Fruit fly (Drosophila melanogaster) whole organism, embryonic: ENCODE measurements around the gene sra.

ENCODE experiments used
- ATbp ChIP-seq: fragments of 200-800 bp; sonication (Bioruptor generic); optimal IDR thresholded peaks from 2 replicates; lab custom pipeline; 2017; ENCODE audit warnings: missing biosample characterization, mild to moderate bottlenecking, missing genetic modification characterization, missing genetic modification reagents
- BtbVII ChIP-seq: fragments of 200-800 bp; sonication (Bioruptor generic); optimal IDR thresholded peaks from 3 replicates; lab custom pipeline; 2017; ENCODE audit warnings: missing biosample characterization, mild to moderate bottlenecking, missing genetic modification characterization
- CG10431 ChIP-seq: fragments of 200-800 bp; sonication (Bioruptor generic); optimal IDR thresholded peaks from 3 replicates; lab custom pipeline; 2018; ENCODE audit warnings: missing biosample characterization, mild to moderate bottlenecking, missing genetic modification characterization
- CG12155 ChIP-seq: fragments of 200-800 bp; sonication (Bioruptor generic); optimal IDR thresholded peaks from 3 replicates; lab custom pipeline; 2016; ENCODE audit warnings: missing biosample characterization, missing genetic modification characterization
- CG1233 ChIP-seq: fragments of 200-800 bp; sonication (Bioruptor generic); optimal IDR thresholded peaks from 4 replicates; lab custom pipeline; 2018; ENCODE audit warnings: missing biosample characterization, mild to moderate bottlenecking, missing genetic modification characterization
- CG12659 ChIP-seq: fragments of 200-800 bp; sonication (Bioruptor generic); optimal IDR thresholded peaks from 3 replicates; lab custom pipeline; 2017; ENCODE audit warnings: mild to moderate bottlenecking, missing biosample characterization, missing genetic modification reagents, missing genetic modification characterization
- CG12744 ChIP-seq: fragments of 200-800 bp; sonication (Bioruptor generic); optimal IDR thresholded peaks from 2 replicates; lab custom pipeline; 2016; ENCODE audit warnings: missing biosample characterization, missing genetic modification characterization
- CG13296 ChIP-seq: fragments of 200-800 bp; sonication (Bioruptor generic); optimal IDR thresholded peaks from 3 replicates; lab custom pipeline; 2018; ENCODE audit warnings: missing biosample characterization, mild to moderate bottlenecking, missing genetic modification characterization
- CG13424 ChIP-seq: fragments of 200-800 bp; sonication (Bioruptor generic); optimal IDR thresholded peaks from 2 replicates; lab custom pipeline; 2019; ENCODE audit warnings: missing biosample characterization, mild to moderate bottlenecking, missing genetic modification characterization, moderate library complexity
- CG15514 ChIP-seq: fragments of 200-800 bp; sonication (Bioruptor generic); optimal IDR thresholded peaks from 3 replicates; lab custom pipeline; 2017; ENCODE audit warnings: missing biosample characterization, missing genetic modification characterization, mild to moderate bottlenecking, moderate library complexity, missing genetic modification reagents
- CG15696 ChIP-seq: fragments of 200-800 bp; sonication (Bioruptor generic); optimal IDR thresholded peaks from 2 replicates; lab custom pipeline; 2019; ENCODE audit warnings: missing biosample characterization, mild to moderate bottlenecking, missing genetic modification characterization, moderate library complexity
- CG16863 ChIP-seq: fragments of 200-800 bp; sonication (Bioruptor generic); optimal IDR thresholded peaks from 3 replicates; lab custom pipeline; 2016; ENCODE audit warnings: missing biosample characterization, missing genetic modification characterization
- CG17385 ChIP-seq: fragments of 200-800 bp; sonication (Bioruptor generic); optimal IDR thresholded peaks from 3 replicates; lab custom pipeline; 2018; ENCODE audit warnings: missing biosample characterization, mild to moderate bottlenecking, missing genetic modification characterization
- CG17912 ChIP-seq: fragments of 200-800 bp; sonication (Bioruptor generic); optimal IDR thresholded peaks from 2 replicates; lab custom pipeline; 2018; ENCODE audit warnings: missing biosample characterization, mild to moderate bottlenecking, missing genetic modification characterization
- CG18599 ChIP-seq: fragments of 200-800 bp; sonication (Bioruptor generic); optimal IDR thresholded peaks from 3 replicates; lab custom pipeline; 2017; ENCODE audit warnings: missing biosample characterization, missing genetic modification characterization, mild to moderate bottlenecking, moderate library complexity, missing genetic modification reagents
- CG31388 ChIP-seq: fragments of 200-800 bp; sonication (Bioruptor generic); optimal IDR thresholded peaks from 2 replicates; lab custom pipeline; 2016; ENCODE audit warnings: missing biosample characterization, missing genetic modification characterization
- CG34422 ChIP-seq: fragments of 200-800 bp; sonication (Bioruptor generic); IDR thresholded peaks from 3 replicates; pipeline ENCODE4 v1.3.6; 2022; ENCODE audit warnings: missing biosample characterization, missing genetic modification characterization
- CG4404 ChIP-seq: fragments of 200-800 bp; sonication (Bioruptor generic); IDR thresholded peaks from 2 replicates; pipeline ENCODE4 v1.3.6; 2022; ENCODE audit warnings: missing biosample characterization, missing genetic modification characterization
- CG4820 ChIP-seq: fragments of 200-800 bp; sonication (Bioruptor generic); optimal IDR thresholded peaks from 3 replicates; lab custom pipeline; 2016; ENCODE audit warnings: missing biosample characterization, missing genetic modification characterization
- CG5180 ChIP-seq: fragments of 200-800 bp; sonication (Bioruptor generic); optimal IDR thresholded peaks from 3 replicates; lab custom pipeline; 2017; ENCODE audit warnings: missing biosample characterization, missing genetic modification characterization, mild to moderate bottlenecking, moderate library complexity, missing genetic modification reagents
- CG6654 ChIP-seq: fragments of 200-800 bp; sonication (Bioruptor generic); optimal IDR thresholded peaks from 2 replicates; lab custom pipeline; 2017; ENCODE audit warnings: missing biosample characterization, mild to moderate bottlenecking, missing genetic modification characterization
- CG6813 ChIP-seq: fragments of 200-800 bp; sonication (Bioruptor generic); optimal IDR thresholded peaks from 2 replicates; lab custom pipeline; 2017; ENCODE audit warnings: missing biosample characterization, missing genetic modification characterization, mild to moderate bottlenecking, moderate library complexity, missing genetic modification reagents
- CG7928 ChIP-seq: fragments of 200-800 bp; sonication (Bioruptor generic); optimal IDR thresholded peaks from 2 replicates; lab custom pipeline; 2017; ENCODE audit warnings: missing biosample characterization, mild to moderate bottlenecking, missing genetic modification characterization
- CG8290 ChIP-seq, 3 experiments: fragments of 200-800 bp; sonication (Bioruptor generic); optimal IDR thresholded peaks; 2 replicates each; lab custom pipeline; 2016 to 2019; ENCODE audit warnings: missing biosample characterization in 3 of 3, missing genetic modification characterization in 3 of 3, mild to moderate bottlenecking in 2 of 3, moderate library complexity in 1 of 3
- CG8924 ChIP-seq: fragments of 200-800 bp; optimal IDR thresholded peaks from 3 replicates; lab custom pipeline; 2019; ENCODE audit warnings: missing biosample characterization, mild to moderate bottlenecking, missing genetic modification characterization, moderate library complexity
- CHES-1-like ChIP-seq: fragments of 200-800 bp; sonication (Bioruptor generic); optimal IDR thresholded peaks from 2 replicates; lab custom pipeline; 2016; ENCODE audit warnings: missing biosample characterization, missing genetic modification characterization
- Ets65A ChIP-seq: fragments of 200-800 bp; sonication (Bioruptor generic); peaks from one replicate; lab custom pipeline; 2016; ENCODE audit warnings: missing biosample characterization, missing genetic modification characterization
- Hr3 ChIP-seq: fragments of 200-800 bp; sonication (Bioruptor generic); optimal IDR thresholded peaks from 3 replicates; lab custom pipeline; 2016; ENCODE audit warnings: missing biosample characterization, missing genetic modification characterization
- Lhr ChIP-seq: fragments of 200-800 bp; sonication (Bioruptor generic); optimal IDR thresholded peaks from 3 replicates; lab custom pipeline; 2017; ENCODE audit warnings: mild to moderate bottlenecking, missing biosample characterization, missing genetic modification reagents, missing genetic modification characterization
- Lpt ChIP-seq: fragments of >200 bp; optimal IDR thresholded peaks from 2 replicates; lab custom pipeline; 2018; ENCODE audit warnings: missing biosample characterization, missing genetic modification characterization
- Rfx ChIP-seq: fragments of 200-800 bp; sonication (Bioruptor generic); IDR thresholded peaks from 2 replicates; pipeline ENCODE4 v1.3.6; 2022; ENCODE audit warnings: missing biosample characterization, missing genetic modification characterization
- TFAM ChIP-seq: fragments of 200-800 bp; sonication (Bioruptor generic); optimal IDR thresholded peaks from 2 replicates; lab custom pipeline; 2017; ENCODE audit warnings: missing biosample characterization, missing genetic modification characterization, inconsistent platforms
- Usf ChIP-seq: fragments of 200-800 bp; sonication (Bioruptor generic); optimal IDR thresholded peaks from 2 replicates; lab custom pipeline; 2017; ENCODE audit warnings: missing genotype, missing biosample characterization, missing genetic modification characterization
- bsh ChIP-seq, 2 experiments: fragments of 200-800 bp; sonication (Bioruptor generic); optimal IDR thresholded peaks; 2 replicates each; lab custom pipeline; 2017 to 2018; ENCODE audit warnings: mild to moderate bottlenecking in 2 of 2, missing biosample characterization in 2 of 2, missing genetic modification characterization in 2 of 2, moderate library complexity in 1 of 2
- emc ChIP-seq: fragments of 200-800 bp; sonication (Bioruptor generic); optimal IDR thresholded peaks from 2 replicates; lab custom pipeline; 2016; ENCODE audit warnings: missing biosample characterization, missing genetic modification characterization
- fd96Cb ChIP-seq: fragments of 200-800 bp; sonication (Bioruptor generic); optimal IDR thresholded peaks from 2 replicates; lab custom pipeline; 2018; ENCODE audit warnings: missing biosample characterization, mild to moderate bottlenecking, missing genetic modification characterization, moderate library complexity
- jing ChIP-seq: fragments of 200-800 bp; sonication (Bioruptor generic); optimal IDR thresholded peaks from 2 replicates; lab custom pipeline; 2018; ENCODE audit warnings: missing biosample characterization, mild to moderate bottlenecking, missing genetic modification characterization
- knrl ChIP-seq: fragments of 200-800 bp; sonication (Bioruptor generic); IDR thresholded peaks from 3 replicates; pipeline ENCODE4 v1.3.6; 2022; ENCODE audit warnings: missing biosample characterization, missing genetic modification characterization; ENCODE audit not compliant: partially characterized antibody
- lbe ChIP-seq: fragments of 200-800 bp; sonication (Bioruptor generic); optimal IDR thresholded peaks from 2 replicates; lab custom pipeline; 2016; ENCODE audit warnings: missing biosample characterization, mild to moderate bottlenecking, missing genetic modification characterization
- nom ChIP-seq: fragments of 200-800 bp; sonication (Bioruptor generic); optimal IDR thresholded peaks from 2 replicates; lab custom pipeline; 2017; ENCODE audit warnings: missing biosample characterization, missing genetic modification characterization, mild to moderate bottlenecking, moderate library complexity, missing genetic modification reagents
- pfk ChIP-seq: fragments of 200-800 bp; sonication (Bioruptor generic); optimal IDR thresholded peaks from 2 replicates; lab custom pipeline; 2018; ENCODE audit warnings: missing biosample characterization, mild to moderate bottlenecking, missing genetic modification characterization, moderate library complexity
- psq ChIP-seq: fragments of 200-800 bp; sonication (Bioruptor generic); optimal IDR thresholded peaks from 2 replicates; lab custom pipeline; 2017; ENCODE audit warnings: missing biosample characterization, missing genetic modification characterization
- run ChIP-seq: fragments of 200-800 bp; sonication (Bioruptor generic); optimal IDR thresholded peaks from 3 replicates; lab custom pipeline; 2018; ENCODE audit warnings: missing biosample characterization, mild to moderate bottlenecking, missing genetic modification characterization
- seq ChIP-seq: fragments of 200-800 bp; sonication (Bioruptor generic); IDR thresholded peaks from 2 replicates; pipeline ENCODE4 v1.3.6; 2022; ENCODE audit warnings: missing biosample characterization, missing genetic modification characterization
- sqz ChIP-seq: fragments of 200-800 bp; sonication (Bioruptor generic); optimal IDR thresholded peaks from 3 replicates; lab custom pipeline; 2018; ENCODE audit warnings: missing biosample characterization, mild to moderate bottlenecking, missing genetic modification characterization
- vnd ChIP-seq: fragments of 200-800 bp; sonication (Bioruptor generic); IDR thresholded peaks from 3 replicates; pipeline ENCODE4 v1.3.6; 2022; ENCODE audit warnings: missing biosample characterization, missing genetic modification characterization; ENCODE audit not compliant: partially characterized antibody
- yki ChIP-seq: fragments of >200 bp; optimal IDR thresholded peaks from 3 replicates; lab custom pipeline; 2018
- z ChIP-seq: fragments of 200-800 bp; sonication (Bioruptor generic); IDR thresholded peaks from 3 replicates; pipeline ENCODE4 v1.3.6; 2022; ENCODE audit warnings: missing biosample characterization, missing genetic modification characterization

The sra gene

DNA sequence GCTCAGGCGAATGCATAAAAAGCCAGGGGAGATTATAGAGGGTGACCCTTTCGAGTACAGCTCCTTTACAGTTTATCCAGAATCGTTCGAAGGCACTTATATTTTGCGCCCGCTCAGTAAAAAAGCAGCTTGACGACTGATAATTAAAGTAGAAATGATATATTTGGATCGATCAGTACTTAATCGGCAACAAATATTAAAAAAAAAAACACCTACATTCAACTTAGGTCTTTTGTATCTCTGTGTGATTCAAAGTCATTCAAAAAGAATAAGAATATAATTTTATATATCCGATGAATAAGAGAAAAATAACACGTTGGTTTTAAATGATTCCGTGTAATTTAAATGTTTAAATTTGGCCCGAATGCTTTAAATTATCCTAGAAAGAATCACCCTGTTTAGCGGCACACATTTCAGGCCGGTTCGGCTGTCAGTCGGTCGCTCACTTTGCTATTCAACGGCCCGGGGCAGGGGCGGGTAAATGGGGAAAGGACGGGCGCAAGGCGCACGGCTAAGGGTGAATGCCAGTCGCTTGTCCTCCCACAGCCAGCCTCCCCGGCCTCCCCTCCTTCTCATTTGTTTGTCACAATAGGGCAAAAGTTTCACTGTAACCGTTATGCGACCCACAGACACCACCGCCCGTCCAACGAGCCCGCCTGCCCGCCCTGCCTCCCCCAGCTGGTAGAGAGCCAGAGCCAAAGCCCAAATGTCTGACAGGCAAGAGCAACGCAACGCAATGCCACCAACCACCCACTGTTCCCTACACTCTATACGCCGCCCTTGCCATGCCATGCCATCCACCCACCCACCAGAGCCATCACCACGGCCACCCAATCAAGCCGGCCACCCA is 26.3 kb downstream of the sra start (continued):
- TF ChIP-seq sqz (GFP tag; lab: Kevin White, UChicago) (peak; percentile 25), psq (GFP tag; lab: Kevin White, UChicago) (no peak), bsh (GFP tag; optimal IDR thresholded peaks at IDR 0.05; lab: Kevin White, UChicago) (peak in 1 of 2 experiments; percentile 47), yki (no peak), Rfx (GFP tag; lab: Robert Waterston, UW) (peak; percentile 31; the same call in 1 of the 2 replicates), CG4404 (GFP tag; lab: Robert Waterston, UW) (no peak), CG5180 (GFP tag; lab: Kevin White, UChicago) (peak; percentile 16), Hr3 (GFP tag; lab: Kevin White, UChicago) (peak; percentile 18), emc (GFP tag; lab: Kevin White, UChicago) (no peak), CG17385 (peak; percentile 28), CG8924 (peak; percentile 35), CG7928 (GFP tag; lab: Kevin White, UChicago) (no peak), nom (GFP tag; lab: Kevin White, UChicago) (peak; percentile 5), CG16863 (no peak), CG31388 (no peak), CG13424 (tag; lab: Kevin White, UChicago) (peak; percentile 59), pfk (GFP tag; lab: Kevin White, UChicago) (no peak), CG18599 (GFP tag; lab: Kevin White, UChicago) (peak; percentile 87), TFAM (no peak), jing (GFP tag; lab: Kevin White, UChicago) (no peak), BtbVII (GFP tag; lab: Kevin White, UChicago) (peak; percentile 77), seq (GFP tag; lab: Robert Waterston, UW) (peak; percentile 19; the same call in 1 of the 2 replicates), CG6813 (GFP tag; lab: Kevin White, UChicago) (peak; percentile 6), CG1233 (GFP tag; lab: Kevin White, UChicago) (peak; percentile 72), CG4820 (GFP tag; lab: Kevin White, UChicago) (peak; percentile 45), CG15696 (peak; percentile 7), fd96Cb (peak; percentile 47), vnd (GFP tag; lab: Robert Waterston, UW) (no peak), CG13296 (GFP tag; lab: Kevin White, UChicago) (peak; percentile 28), CG10431 (GFP tag; lab: Kevin White, UChicago) (peak; percentile 26), z (GFP tag; lab: Robert Waterston, UW) (no peak), CG8290 (GFP tag; optimal IDR thresholded peaks at IDR 0.05; lab: Kevin White, UChicago) (no peak), CG8290 (tag; optimal IDR thresholded peaks at IDR 0.05; lab: Kevin White, UChicago) (peak in 1 of 2 experiments; percentile 12), lbe (GFP tag; lab: Kevin White, UChicago) (no peak), CG15514 (GFP tag; lab: Kevin White, UChicago) (peak; percentile 46), CHES-1-like (no peak), CG6654 (GFP tag; lab: Kevin White, UChicago) (peak; percentile 42), Lhr (GFP tag; lab: Kevin White, UChicago) (no peak), CG12744 (no peak), CG34422 (GFP tag; lab: Robert Waterston, UW) (peak; percentile 46; the same call in 1 of the 3 replicates), Lpt (GFP tag; lab: Kevin White, UChicago) (no peak), CG12659 (GFP tag; lab: Kevin White, UChicago) (peak; percentile 19), Usf (no peak), run (tag; lab: Kevin White, UChicago) (no peak), Ets65A (GFP tag; lab: Kevin White, UChicago) (no peak), ATbp (GFP tag; lab: Kevin White, UChicago) (no peak), knrl (GFP tag; lab: Robert Waterston, UW) (no peak), CG12155 (GFP tag; lab: Kevin White, UChicago) (no peak), CG17912 (GFP tag; lab: Kevin White, UChicago) (no peak)
